Fruit fly (Drosophila melanogaster) whole organism, adult: ENCODE results near the gene CG15356.

Source experiments
- CG11617 ChIP-seq: fragments of 200-800 bp; sonication (Bioruptor generic); optimal IDR thresholded peaks from 2 replicates; lab custom pipeline; 2017; ENCODE audit warnings: mild to moderate bottlenecking, missing biosample characterization, missing genetic modification reagents, missing genetic modification characterization
- CG12768 ChIP-seq: fragments of 200-800 bp; sonication (Bioruptor generic); optimal IDR thresholded peaks from 2 replicates; lab custom pipeline; 2017; ENCODE audit warnings: missing biosample characterization, missing genetic modification characterization, mild to moderate bottlenecking, moderate library complexity, missing genetic modification reagents
- CG14711 ChIP-seq: fragments of 200-800 bp; sonication (Bioruptor generic); optimal IDR thresholded peaks from 2 replicates; lab custom pipeline; 2018; ENCODE audit warnings: missing biosample characterization, mild to moderate bottlenecking, missing genetic modification characterization, moderate library complexity
- CG1620 ChIP-seq: fragments of 200-800 bp; sonication (Bioruptor generic); optimal IDR thresholded peaks from 2 replicates; lab custom pipeline; 2016; ENCODE audit warnings: missing biosample characterization, missing genetic modification characterization
- CG33017 ChIP-seq: fragments of 200-800 bp; sonication (Bioruptor generic); optimal IDR thresholded peaks from 2 replicates; lab custom pipeline; 2018; ENCODE audit warnings: missing biosample characterization, mild to moderate bottlenecking, missing genetic modification characterization, moderate library complexity
- CG5204 ChIP-seq: fragments of 200-800 bp; sonication (Bioruptor generic); optimal IDR thresholded peaks from 2 replicates; lab custom pipeline; 2016; ENCODE audit warnings: missing biosample characterization, missing genetic modification characterization
- CG7045 ChIP-seq: fragments of 200-800 bp; sonication (Bioruptor generic); optimal IDR thresholded peaks from 2 replicates; lab custom pipeline; 2017; ENCODE audit warnings: missing biosample characterization, mild to moderate bottlenecking, missing genetic modification characterization
- CG7101 ChIP-seq: fragments of 200-800 bp; sonication (Bioruptor generic); optimal IDR thresholded peaks from 2 replicates; lab custom pipeline; 2018; ENCODE audit warnings: missing biosample characterization, mild to moderate bottlenecking, missing genetic modification characterization, moderate library complexity
- Clk ChIP-seq: fragments of 200-800 bp; sonication (Bioruptor generic); optimal IDR thresholded peaks from 2 replicates; lab custom pipeline; 2017; ENCODE audit warnings: missing biosample characterization, missing genetic modification characterization
- Crg-1 ChIP-seq: fragments of 200-800 bp; sonication (Bioruptor generic); optimal IDR thresholded peaks from 2 replicates; lab custom pipeline; 2016; ENCODE audit warnings: missing biosample characterization, missing genetic modification characterization
- Hr96 ChIP-seq: fragments of 200-800 bp; sonication (Bioruptor generic); optimal IDR thresholded peaks from 2 replicates; lab custom pipeline; 2016; ENCODE audit warnings: missing biosample characterization, missing genetic modification characterization
- Mnt ChIP-seq: fragments of 200-800 bp; sonication (Bioruptor generic); optimal IDR thresholded peaks from 2 replicates; lab custom pipeline; 2016; ENCODE audit warnings: missing biosample characterization, mild to moderate bottlenecking, missing genetic modification characterization
- bab1 ChIP-seq: fragments of 200-800 bp; sonication (Bioruptor generic); optimal IDR thresholded peaks from 3 replicates; lab custom pipeline; 2019; ENCODE audit warnings: missing biosample characterization, mild to moderate bottlenecking, missing genetic modification characterization, moderate library complexity
- cic ChIP-seq: fragments of 200-800 bp; sonication (Bioruptor generic); optimal IDR thresholded peaks from 2 replicates; lab custom pipeline; 2017; ENCODE audit warnings: missing biosample characterization, mild to moderate bottlenecking, missing genetic modification characterization, moderate library complexity
- cnc ChIP-seq, 2 experiments: fragments of >200 bp; optimal IDR thresholded peaks; 2 replicates each; lab custom pipeline; 2017
- kay ChIP-seq: fragments of 200-800 bp; sonication (Bioruptor generic); peaks from one replicate; lab custom pipeline; 2016; ENCODE audit warnings: missing biosample characterization, missing genetic modification characterization, borderline replicate concordance
- ovo ChIP-seq: fragments of 200-800 bp; sonication (Bioruptor generic); optimal IDR thresholded peaks from 2 replicates; lab custom pipeline; 2016; ENCODE audit warnings: missing biosample characterization, missing genetic modification characterization
- pad ChIP-seq: fragments of 200-800 bp; sonication (Bioruptor generic); optimal IDR thresholded peaks from 3 replicates; lab custom pipeline; 2017; ENCODE audit warnings: missing biosample characterization, missing genetic modification characterization, mild to moderate bottlenecking, moderate library complexity, missing genetic modification reagents
- tj ChIP-seq: fragments of 200-800 bp; sonication (Bioruptor generic); optimal IDR thresholded peaks from 3 replicates; lab custom pipeline; 2017; ENCODE audit warnings: missing biosample characterization, mild to moderate bottlenecking, missing genetic modification characterization, moderate library complexity
- toe ChIP-seq: fragments of 200-800 bp; sonication (Bioruptor generic); optimal IDR thresholded peaks from 2 replicates; lab custom pipeline; 2016; ENCODE audit warnings: missing biosample characterization, missing genetic modification characterization

The CG15356 gene

dm6 chr2L:1981726-1982367, 1.3 kb upstream of the CG15356 start, which contains the start of gene CG7289:
Gene CG7289 (plus strand): TSS chr2L:1982217.
- no peak for TF ChIP-seq bab1
- peak; percentile 0 for TF ChIP-seq CG14711 (tag; lab: Kevin White, UChicago)
- TF ChIP-seq Crg-1 (GFP tag; lab: Kevin White, UChicago) = no peak
- no peak for TF ChIP-seq CG11617 (GFP tag; lab: Kevin White, UChicago)
- peak; percentile 18 for TF ChIP-seq CG7101 (tag; lab: Kevin White, UChicago)
- no peak for TF ChIP-seq cic
- TF ChIP-seq cnc (optimal IDR thresholded peaks at IDR 0.05; lab: Kevin White, UChicago) = no peak
- TF ChIP-seq ovo = no peak
- TF ChIP-seq tj = no peak
- TF ChIP-seq Hr96 (GFP tag; lab: Kevin White, UChicago) = no peak
- TF ChIP-seq CG5204 (GFP tag; lab: Kevin White, UChicago) = no peak
- TF ChIP-seq CG1620 (GFP tag; lab: Kevin White, UChicago) = no peak
- TF ChIP-seq CG7045 (GFP tag; lab: Kevin White, UChicago) = no peak
- TF ChIP-seq CG33017 (tag; lab: Kevin White, UChicago) = no peak
- peak; percentile 13 for TF ChIP-seq CG12768
- no peak for TF ChIP-seq Clk (GFP tag; lab: Kevin White, UChicago)
- TF ChIP-seq toe (GFP tag; lab: Kevin White, UChicago) = peak; percentile 58
- TF ChIP-seq Mnt = peak; percentile 29
- no peak for TF ChIP-seq kay
- TF ChIP-seq pad = no peak

dm6 chr2L:1979196-1979818, 1.2 kb downstream of the CG15356 start:
- no peak for TF ChIP-seq CG11617 (GFP tag; lab: Kevin White, UChicago)
- no peak for TF ChIP-seq ovo
- TF ChIP-seq tj = no peak
- no peak for TF ChIP-seq Clk (GFP tag; lab: Kevin White, UChicago)
- no peak for TF ChIP-seq CG7045 (GFP tag; lab: Kevin White, UChicago)
- no peak for TF ChIP-seq cic
- TF ChIP-seq kay = no peak
- TF ChIP-seq toe (GFP tag; lab: Kevin White, UChicago) = no peak
- no peak for TF ChIP-seq Hr96 (GFP tag; lab: Kevin White, UChicago)
- no peak for TF ChIP-seq CG33017 (tag; lab: Kevin White, UChicago)
- no peak for TF ChIP-seq Crg-1 (GFP tag; lab: Kevin White, UChicago)

dm6 chr2L:1975473-1975872, 5.1 kb downstream of the CG15356 start:
- TF ChIP-seq CG7045 (GFP tag; lab: Kevin White, UChicago) (no peak), tj (no peak), Hr96 (GFP tag; lab: Kevin White, UChicago) (no peak)

dm6 chr2L:1973957-1974356, 6.6 kb downstream of the CG15356 start, which contains the start of gene Der-1:
Gene Der-1 (plus strand): TSS chr2L:1973957.
- TF ChIP-seq tj (no peak), CG7101 (tag; lab: Kevin White, UChicago) (peak; percentile 4), CG1620 (GFP tag; lab: Kevin White, UChicago) (peak; percentile 4), Mnt (peak; percentile 3), CG33017 (tag; lab: Kevin White, UChicago) (no peak), bab1 (peak; percentile 7), Crg-1 (GFP tag; lab: Kevin White, UChicago) (peak; percentile 14), toe (GFP tag; lab: Kevin White, UChicago) (no peak)

dm6 chr2L:1972450-1973119, 8.0 kb downstream of the CG15356 start:
- no peak for TF ChIP-seq Crg-1 (GFP tag; lab: Kevin White, UChicago)
- TF ChIP-seq ovo = peak; percentile 9

dm6 chr2L:1970312-1970929, 10.1 kb downstream of the CG15356 start, which contains the start of gene erm:
Gene erm (minus strand): TSS chr2L:1970362.
- TF ChIP-seq CG14711 (tag; lab: Kevin White, UChicago) (no peak), CG7045 (GFP tag; lab: Kevin White, UChicago) (peak; percentile 57), CG1620 (GFP tag; lab: Kevin White, UChicago) (no peak), Clk (GFP tag; lab: Kevin White, UChicago) (peak; percentile 63), pad (peak; percentile 42), Hr96 (GFP tag; lab: Kevin White, UChicago) (peak; percentile 40), CG11617 (GFP tag; lab: Kevin White, UChicago) (no peak), CG7101 (tag; lab: Kevin White, UChicago) (peak; percentile 23), CG12768 (peak; percentile 61), CG5204 (GFP tag; lab: Kevin White, UChicago) (no peak), Crg-1 (GFP tag; lab: Kevin White, UChicago) (peak; percentile 47), Mnt (no peak), ovo (no peak)
